Fruit fly (Drosophila melanogaster) ovary, adult (tissue): Measurements from ENCODE around the gene cpo.

ENCODE experiments used
- CG17801 ChIP-seq: fragments of 200-800 bp; optimal IDR thresholded peaks from 2 replicates; lab custom pipeline; 2019; ENCODE audit warnings: missing biosample characterization, mild to moderate bottlenecking, missing genetic modification characterization, moderate library complexity; ENCODE audit not compliant: partially characterized antibody

cpo gene

dm6 chr3R:17919108-17919882 lies at the start of gene cpo:
cpo (plus strand) TSS chr3R:17919832.
- no peak for TF ChIP-seq CG17801

dm6 chr3R:17881074-17881473 lies 38.6 kb upstream of the cpo start:
- TF ChIP-seq CG17801: no peak

- TF ChIP-seq CG17801: no peak
These were observed 28.6 kb upstream of the cpo start for dm6 chr3R:17891025-17891424.

- TF ChIP-seq CG17801: no peak
These were observed 22.4 kb upstream of the cpo start for dm6 chr3R:17897281-17897680.

- TF ChIP-seq CG17801: no peak
These were observed 21.8 kb upstream of the cpo start for dm6 chr3R:17897879-17898278.

dm6 chr3R:17901049-17901448 lies 18.6 kb upstream of the cpo start:
- TF ChIP-seq CG17801: no peak

- no peak for TF ChIP-seq CG17801
These were observed 17.4 kb upstream of the cpo start for dm6 chr3R:17902233-17902632.

- no peak for TF ChIP-seq CG17801
These were observed 14.5 kb upstream of the cpo start for dm6 chr3R:17905148-17905547.

dm6 chr3R:17906145-17906544 lies 13.5 kb upstream of the cpo start, which contains the start of gene CG12347:
CG12347 (plus strand) TSS chr3R:17906445.
- TF ChIP-seq CG17801: no peak

- TF ChIP-seq CG17801: no peak
These were observed 8.6 kb upstream of the cpo start, which contains the start of gene CG43445 for dm6 chr3R:17911076-17911475. CG43445 (plus strand) TSS chr3R:17911376.

dm6 chr3R:17916478-17916877 lies 3.2 kb upstream of the cpo start, which contains the start of gene Rim:
Rim (minus strand) TSS chr3R:17916578.
- no peak for TF ChIP-seq CG17801

dm6 chr3R:17917871-17918499 lies 1.6 kb upstream of the cpo start:
- TF ChIP-seq CG17801: no peak

dm6 chr3R:17920265-17920664 lies 633 bp downstream of the cpo start:
- TF ChIP-seq CG17801: no peak

dm6 chr3R:17932617-17933203 lies 13.1 kb downstream of the cpo start:
- TF ChIP-seq CG17801: no peak

- TF ChIP-seq CG17801: no peak
These were observed 15.1 kb downstream of the cpo start for dm6 chr3R:17934752-17935151.

dm6 chr3R:17938713-17939112 lies 19.1 kb downstream of the cpo start:
- no peak for TF ChIP-seq CG17801

dm6 chr3R:17941086-17941485 lies 21.5 kb downstream of the cpo start:
- TF ChIP-seq CG17801: no peak
